Fruit fly (Drosophila melanogaster) whole organism, prepupa: ENCODE data around the gene mal.
A peak's percentile ranks its signal among the peaks of the same experiment; 100 is the strongest.

Experiments used
- Blimp-1 ChIP-seq: fragments of 200-800 bp; sonication (Bioruptor generic); optimal IDR thresholded peaks from 3 replicates; lab custom pipeline; 2017; ENCODE audit warnings: missing biosample characterization, missing genetic modification characterization, mild to moderate bottlenecking, moderate library complexity, missing genetic modification reagents
- CG10669 ChIP-seq: fragments of 200-800 bp; sonication (Bioruptor generic); optimal IDR thresholded peaks from 3 replicates; lab custom pipeline; 2018; ENCODE audit warnings: missing biosample characterization, mild to moderate bottlenecking, missing genetic modification characterization, moderate library complexity
- CG11294 ChIP-seq: fragments of 200-800 bp; sonication (Bioruptor generic); IDR thresholded peaks from 2 replicates; pipeline ENCODE4 v1.3.6; 2022; ENCODE audit warnings: missing biosample characterization, missing genetic modification characterization
- CG11762 ChIP-seq: fragments of 200-800 bp; sonication (Bioruptor generic); optimal IDR thresholded peaks from 3 replicates; lab custom pipeline; 2016; ENCODE audit warnings: missing biosample characterization, missing genetic modification characterization; ENCODE audit not compliant: insufficient read depth
- CG15336 ChIP-seq: fragments of 200-800 bp; sonication (Bioruptor generic); IDR thresholded peaks from 2 replicates; pipeline ENCODE4 v1.3.6; 2022; ENCODE audit warnings: missing biosample characterization, missing genetic modification characterization
- CG1621 ChIP-seq: fragments of 200-800 bp; sonication (Bioruptor generic); optimal IDR thresholded peaks from 3 replicates; lab custom pipeline; 2018; ENCODE audit warnings: missing biosample characterization, mild to moderate bottlenecking, missing genetic modification characterization
- CG16779 ChIP-seq: fragments of 200-800 bp; sonication (Bioruptor generic); optimal IDR thresholded peaks from 3 replicates; lab custom pipeline; 2017; ENCODE audit warnings: missing biosample characterization, mild to moderate bottlenecking, missing genetic modification characterization
- CG31627 ChIP-seq: fragments of 200-800 bp; sonication (Bioruptor generic); optimal IDR thresholded peaks from 3 replicates; lab custom pipeline; 2016; ENCODE audit warnings: missing biosample characterization, missing genetic modification characterization
- CG32006 ChIP-seq: fragments of 200-800 bp; sonication (Bioruptor generic); optimal IDR thresholded peaks from 3 replicates; lab custom pipeline; 2017; ENCODE audit warnings: missing biosample characterization, mild to moderate bottlenecking, missing genetic modification characterization
- CG34406 ChIP-seq: fragments of 200-800 bp; sonication (Bioruptor generic); optimal IDR thresholded peaks from 3 replicates; lab custom pipeline; 2016; ENCODE audit warnings: missing biosample characterization, missing genetic modification characterization
- CG3919 ChIP-seq: fragments of 200-800 bp; sonication (Bioruptor generic); optimal IDR thresholded peaks from 3 replicates; lab custom pipeline; 2016; ENCODE audit warnings: missing biosample characterization, missing genetic modification characterization
- CG4318 ChIP-seq: fragments of 200-800 bp; sonication (Bioruptor generic); optimal IDR thresholded peaks from 3 replicates; lab custom pipeline; 2017; ENCODE audit warnings: missing biosample characterization, mild to moderate bottlenecking, missing genetic modification characterization
- CG6163 ChIP-seq: fragments of 200-800 bp; sonication (Bioruptor generic); IDR thresholded peaks from 3 replicates; pipeline ENCODE4 v1.3.6; 2022; ENCODE audit warnings: missing biosample characterization, missing genetic modification characterization
- CG6276 ChIP-seq: fragments of 200-800 bp; sonication (Bioruptor generic); optimal IDR thresholded peaks from 2 replicates; lab custom pipeline; 2017; ENCODE audit warnings: missing biosample characterization, mild to moderate bottlenecking, missing genetic modification characterization
- CG6792 ChIP-seq: fragments of 200-800 bp; sonication (Bioruptor generic); optimal IDR thresholded peaks from 3 replicates; lab custom pipeline; 2016; ENCODE audit warnings: missing biosample characterization, missing genetic modification characterization
- CG6808 ChIP-seq: fragments of 200-800 bp; sonication (Bioruptor generic); optimal IDR thresholded peaks from 3 replicates; lab custom pipeline; 2017; ENCODE audit warnings: missing biosample characterization, missing genetic modification characterization, mild to moderate bottlenecking, moderate library complexity, missing genetic modification reagents
- CG7368 ChIP-seq: fragments of 200-800 bp; sonication (Bioruptor generic); optimal IDR thresholded peaks from 3 replicates; lab custom pipeline; 2016; ENCODE audit warnings: missing biosample characterization, missing genetic modification characterization
- CG8319 ChIP-seq: fragments of 200-800 bp; sonication (Bioruptor generic); optimal IDR thresholded peaks from 3 replicates; lab custom pipeline; 2016; ENCODE audit warnings: missing biosample characterization, missing genetic modification characterization
- CG8632 ChIP-seq: fragments of 200-800 bp; sonication (Bioruptor generic); optimal IDR thresholded peaks from 3 replicates; lab custom pipeline; 2016; ENCODE audit warnings: missing biosample characterization, missing genetic modification characterization
- CG9139 ChIP-seq: fragments of 200-800 bp; sonication (Bioruptor generic); optimal IDR thresholded peaks from 3 replicates; lab custom pipeline; 2017; ENCODE audit warnings: missing biosample characterization, mild to moderate bottlenecking, missing genetic modification characterization
- Eip75B ChIP-seq: fragments of 200-800 bp; sonication (Bioruptor generic); optimal IDR thresholded peaks from 3 replicates; lab custom pipeline; 2016; ENCODE audit warnings: missing biosample characterization, missing genetic modification characterization
- Eip78C ChIP-seq: fragments of 200-800 bp; sonication (Bioruptor generic); peaks from one replicate; lab custom pipeline; 2016; ENCODE audit warnings: missing biosample characterization, missing genetic modification characterization
- Eip93F ChIP-seq: fragments of 200-800 bp; sonication (Bioruptor generic); optimal IDR thresholded peaks from 2 replicates; lab custom pipeline; 2016; ENCODE audit warnings: missing biosample characterization, mild to moderate bottlenecking, missing genetic modification characterization
- Ets21C ChIP-seq: fragments of 200-800 bp; sonication (Bioruptor generic); optimal IDR thresholded peaks from 3 replicates; lab custom pipeline; 2016; ENCODE audit warnings: missing biosample characterization, missing genetic modification characterization
- Ets96B ChIP-seq: fragments of 200-800 bp; optimal IDR thresholded peaks from 2 replicates; lab custom pipeline; 2019; ENCODE audit warnings: missing biosample characterization, mild to moderate bottlenecking, missing genetic modification characterization, moderate library complexity
- Gug ChIP-seq: fragments of 200-800 bp; sonication (Bioruptor generic); IDR thresholded peaks from 2 replicates; pipeline ENCODE4 v1.3.6; 2022; ENCODE audit warnings: missing biosample characterization, missing genetic modification characterization
- Hr4 ChIP-seq: fragments of 200-800 bp; sonication (Bioruptor generic); optimal IDR thresholded peaks from 3 replicates; lab custom pipeline; 2016; ENCODE audit warnings: missing biosample characterization, missing genetic modification characterization
- Lpt ChIP-seq: fragments of 200-800 bp; sonication (Bioruptor generic); optimal IDR thresholded peaks from 3 replicates; lab custom pipeline; 2016; ENCODE audit warnings: missing biosample characterization, missing genetic modification characterization
- Smox ChIP-seq: fragments of 200-800 bp; sonication (Bioruptor generic); optimal IDR thresholded peaks from 3 replicates; lab custom pipeline; 2016; ENCODE audit warnings: missing biosample characterization, missing genetic modification characterization
- Sox102F ChIP-seq: fragments of 200-800 bp; sonication (Bioruptor generic); optimal IDR thresholded peaks from 2 replicates; lab custom pipeline; 2016; ENCODE audit warnings: missing biosample characterization, mild to moderate bottlenecking, missing genetic modification characterization
- Sox14 ChIP-seq: fragments of 200-800 bp; sonication (Bioruptor generic); optimal IDR thresholded peaks from 3 replicates; lab custom pipeline; 2016; ENCODE audit warnings: missing biosample characterization, missing genetic modification characterization
- Sox15 ChIP-seq: fragments of 200-800 bp; sonication (Bioruptor generic); optimal IDR thresholded peaks from 3 replicates; lab custom pipeline; 2016; ENCODE audit warnings: missing biosample characterization, missing genetic modification characterization
- achi ChIP-seq: fragments of 200-800 bp; sonication (Bioruptor generic); optimal IDR thresholded peaks from 3 replicates; lab custom pipeline; 2016; ENCODE audit warnings: missing biosample characterization, missing genetic modification characterization
- acj6 ChIP-seq: fragments of 200-800 bp; sonication (Bioruptor generic); optimal IDR thresholded peaks from 3 replicates; lab custom pipeline; 2016; ENCODE audit warnings: missing biosample characterization, missing genetic modification characterization
- cyc ChIP-seq: fragments of 200-800 bp; sonication (Bioruptor generic); optimal IDR thresholded peaks from 3 replicates; lab custom pipeline; 2016; ENCODE audit warnings: missing biosample characterization, missing genetic modification characterization
- dsx ChIP-seq: fragments of 200-800 bp; optimal IDR thresholded peaks from 3 replicates; lab custom pipeline; 2019; ENCODE audit warnings: missing biosample characterization, mild to moderate bottlenecking, missing genetic modification characterization, moderate library complexity; ENCODE audit not compliant: poor library complexity, severe bottlenecking
- eg ChIP-seq: fragments of 200-800 bp; sonication (Bioruptor generic); IDR thresholded peaks from 3 replicates; pipeline ENCODE4 v1.3.6; 2022; ENCODE audit warnings: missing biosample characterization, missing genetic modification characterization
- esn ChIP-seq: fragments of 200-800 bp; sonication (Bioruptor generic); optimal IDR thresholded peaks from 2 replicates; lab custom pipeline; 2016; ENCODE audit warnings: missing biosample characterization, mild to moderate bottlenecking, missing genetic modification characterization, moderate library complexity
- fd59A ChIP-seq: fragments of 200-800 bp; sonication (Bioruptor generic); optimal IDR thresholded peaks from 2 replicates; lab custom pipeline; 2017; ENCODE audit warnings: missing biosample characterization, mild to moderate bottlenecking, missing genetic modification characterization, missing genetic modification reagents
- fd85E ChIP-seq: fragments of 200-800 bp; sonication (Bioruptor generic); optimal IDR thresholded peaks from 3 replicates; lab custom pipeline; 2016; ENCODE audit warnings: missing biosample characterization, missing genetic modification characterization
- fkh ChIP-seq: fragments of 200-800 bp; sonication (Bioruptor generic); optimal IDR thresholded peaks from 3 replicates; lab custom pipeline; 2017; ENCODE audit warnings: missing biosample characterization, mild to moderate bottlenecking, missing genetic modification characterization, moderate library complexity
- lz ChIP-seq: fragments of 200-800 bp; sonication (Bioruptor generic); optimal IDR thresholded peaks from 3 replicates; lab custom pipeline; 2016; ENCODE audit warnings: missing biosample characterization, missing genetic modification characterization
- net ChIP-seq: fragments of 200-800 bp; sonication (Bioruptor generic); optimal IDR thresholded peaks from 3 replicates; lab custom pipeline; 2016; ENCODE audit warnings: missing biosample characterization, missing genetic modification characterization
- pdm3 ChIP-seq: fragments of 200-800 bp; sonication (Bioruptor generic); optimal IDR thresholded peaks from 3 replicates; lab custom pipeline; 2016; ENCODE audit warnings: missing biosample characterization, missing genetic modification characterization
- salr ChIP-seq, 2 experiments: fragments of 200-800 bp; sonication (Bioruptor generic); optimal IDR thresholded peaks; 3 replicates each; lab custom pipeline; 2016 to 2018; ENCODE audit warnings: missing biosample characterization in 2 of 2, missing genetic modification characterization in 2 of 2, mild to moderate bottlenecking in 1 of 2
- spab ChIP-seq: fragments of 200-800 bp; sonication (Bioruptor generic); optimal IDR thresholded peaks from 2 replicates; lab custom pipeline; 2017; ENCODE audit warnings: missing biosample characterization, mild to moderate bottlenecking, missing genetic modification characterization, missing genetic modification reagents
- ss ChIP-seq, 2 experiments: fragments of 200-800 bp; sonication (Bioruptor generic); optimal IDR thresholded peaks; 2 replicates in 1 of 2; 3 replicates in 1 of 2; lab custom pipeline; 2017 to 2018; ENCODE audit warnings: mild to moderate bottlenecking in 2 of 2, missing biosample characterization in 2 of 2, missing genetic modification characterization in 2 of 2, moderate library complexity in 1 of 2
- svp ChIP-seq: fragments of 200-800 bp; sonication (Bioruptor generic); peaks from one replicate; lab custom pipeline; 2016; ENCODE audit warnings: missing biosample characterization, missing genetic modification characterization
- topi ChIP-seq: fragments of 200-800 bp; sonication (Bioruptor generic); optimal IDR thresholded peaks from 3 replicates; lab custom pipeline; 2016; ENCODE audit warnings: missing biosample characterization, missing genetic modification characterization
- vri ChIP-seq: fragments of 200-800 bp; sonication (Bioruptor generic); optimal IDR thresholded peaks from 3 replicates; lab custom pipeline; 2016; ENCODE audit warnings: missing biosample characterization, mild to moderate bottlenecking, missing genetic modification characterization

The mal gene

dm6 chrX:20429482-20430204, at the start of gene mal, which contains the start of gene CG11710:
Gene mal (plus strand): TSS chrX:20429675.
Gene CG11710 (minus strand): TSS chrX:20429673.
- TF ChIP-seq CG16779 (no peak), Eip93F (GFP tag; lab: Kevin White, UChicago) (no peak), CG9139 (GFP tag; lab: Kevin White, UChicago) (peak; percentile 76), lz (GFP tag; lab: Kevin White, UChicago) (peak; percentile 87), cyc (GFP tag; lab: Kevin White, UChicago) (peak; percentile 87), spab (GFP tag; lab: Kevin White, UChicago) (no peak), CG6276 (GFP tag; lab: Kevin White, UChicago) (no peak), CG15336 (GFP tag; lab: Robert Waterston, UW) (peak; percentile 84), net (GFP tag; lab: Kevin White, UChicago) (peak; percentile 56), salr (GFP tag; optimal IDR thresholded peaks at IDR 0.05; lab: Kevin White, UChicago) (no peak), Hr4 (GFP tag; lab: Kevin White, UChicago) (peak; percentile 86), esn (peak; percentile 89), ss (GFP tag; optimal IDR thresholded peaks at IDR 0.05; lab: Kevin White, UChicago) (peak in 1 of 2 experiments; percentile 87), pdm3 (peak; percentile 85), Eip78C (GFP tag; lab: Kevin White, UChicago) (peak; percentile 95), vri (GFP tag; lab: Kevin White, UChicago) (no peak), Sox15 (GFP tag; lab: Kevin White, UChicago) (peak; percentile 74), CG11294 (GFP tag; lab: Robert Waterston, UW) (peak; percentile 56; the same call in 1 of the 2 replicates), CG7368 (GFP tag; lab: Kevin White, UChicago) (peak; percentile 77), Ets21C (GFP tag; lab: Kevin White, UChicago) (peak; percentile 73), CG8319 (GFP tag; lab: Kevin White, UChicago) (peak; percentile 72), CG34406 (peak; percentile 73), Ets96B (tag; lab: Kevin White, UChicago) (peak; percentile 82), Eip75B (GFP tag; lab: Kevin White, UChicago) (peak; percentile 80), acj6 (GFP tag; lab: Kevin White, UChicago) (peak; percentile 80), CG6792 (GFP tag; lab: Kevin White, UChicago) (peak; percentile 74), svp (GFP tag; lab: Kevin White, UChicago) (no peak), Gug (GFP tag; lab: Robert Waterston, UW) (peak; percentile 68), CG11762 (GFP tag; lab: Kevin White, UChicago) (peak; percentile 76), Blimp-1 (GFP tag; lab: Kevin White, UChicago) (peak; percentile 74), eg (GFP tag; lab: Robert Waterston, UW) (peak; percentile 78; the same call in 2 of the 3 replicates), Smox (GFP tag; lab: Kevin White, UChicago) (peak; percentile 83), topi (GFP tag; lab: Kevin White, UChicago) (peak; percentile 89), CG6808 (no peak), CG3919 (GFP tag; lab: Kevin White, UChicago) (peak; percentile 84), dsx (peak; percentile 83), fd59A (no peak), fd85E (GFP tag; lab: Kevin White, UChicago) (peak; percentile 2), CG31627 (GFP tag; lab: Kevin White, UChicago) (peak; percentile 76), CG4318 (no peak), achi (GFP tag; lab: Kevin White, UChicago) (no peak), CG8632 (GFP tag; lab: Kevin White, UChicago) (peak; percentile 65), Sox102F (GFP tag; lab: Kevin White, UChicago) (peak; percentile 83), Lpt (GFP tag; lab: Kevin White, UChicago) (peak; percentile 65), Sox14 (GFP tag; lab: Kevin White, UChicago) (peak; percentile 85), CG6163 (peak; percentile 61; the same call in 1 of the 3 replicates), CG32006 (GFP tag; lab: Kevin White, UChicago) (peak; percentile 81), fkh (GFP tag; lab: Kevin White, UChicago) (no peak), CG1621 (tag; lab: Kevin White, UChicago) (peak; percentile 72), CG10669 (peak; percentile 87)
